Fruit fly (Drosophila melanogaster) whole organism, embryonic: Measurements from ENCODE around the gene CG5214.

Source experiments
- Aef1 ChIP-seq: fragments of 200-800 bp; sonication (Bioruptor generic); IDR thresholded peaks from 3 replicates; pipeline ENCODE4 v1.3.6; 2022; ENCODE audit warnings: missing biosample characterization, missing genetic modification characterization
- Bgb ChIP-seq: fragments of 200-800 bp; sonication (Bioruptor generic); IDR thresholded peaks from 2 replicates; pipeline ENCODE4 v1.3.6; 2022; ENCODE audit warnings: missing biosample characterization, missing genetic modification characterization; ENCODE audit not compliant: partially characterized antibody
- Blimp-1 ChIP-seq: fragments of 200-800 bp; sonication (Bioruptor generic); optimal IDR thresholded peaks from 3 replicates; lab custom pipeline; 2018; ENCODE audit warnings: missing biosample characterization, missing genetic modification characterization, mild to moderate bottlenecking, moderate library complexity, missing genetic modification reagents
- BtbVII ChIP-seq: fragments of 200-800 bp; sonication (Bioruptor generic); optimal IDR thresholded peaks from 3 replicates; lab custom pipeline; 2017; ENCODE audit warnings: missing biosample characterization, mild to moderate bottlenecking, missing genetic modification characterization
- CG11247 ChIP-seq: fragments of 200-800 bp; sonication (Bioruptor generic); IDR thresholded peaks from 2 replicates; pipeline ENCODE4 v1.3.6; 2022; ENCODE audit warnings: missing biosample characterization, missing genetic modification characterization
- CG11723 ChIP-seq: fragments of 200-800 bp; sonication (Bioruptor generic); optimal IDR thresholded peaks from 2 replicates; lab custom pipeline; 2017; ENCODE audit warnings: missing biosample characterization, mild to moderate bottlenecking, missing genetic modification characterization
- CG12155 ChIP-seq: fragments of 200-800 bp; sonication (Bioruptor generic); optimal IDR thresholded peaks from 3 replicates; lab custom pipeline; 2016; ENCODE audit warnings: missing biosample characterization, missing genetic modification characterization
- CG15514 ChIP-seq: fragments of 200-800 bp; sonication (Bioruptor generic); optimal IDR thresholded peaks from 3 replicates; lab custom pipeline; 2017; ENCODE audit warnings: missing biosample characterization, missing genetic modification characterization, mild to moderate bottlenecking, moderate library complexity, missing genetic modification reagents
- CG1602 ChIP-seq: fragments of 200-800 bp; sonication (Bioruptor generic); optimal IDR thresholded peaks from 3 replicates; lab custom pipeline; 2016; ENCODE audit warnings: missing biosample characterization, missing genetic modification characterization
- CG16863 ChIP-seq: fragments of 200-800 bp; sonication (Bioruptor generic); optimal IDR thresholded peaks from 3 replicates; lab custom pipeline; 2016; ENCODE audit warnings: missing biosample characterization, missing genetic modification characterization
- CG17802 ChIP-seq: fragments of 200-800 bp; sonication (Bioruptor generic); optimal IDR thresholded peaks from 2 replicates; lab custom pipeline; 2018; ENCODE audit warnings: missing biosample characterization, mild to moderate bottlenecking, missing genetic modification characterization, moderate library complexity
- CG18011 ChIP-seq: fragments of 200-800 bp; sonication (Bioruptor generic); optimal IDR thresholded peaks from 2 replicates; lab custom pipeline; 2017; ENCODE audit warnings: missing biosample characterization, missing genetic modification characterization, mild to moderate bottlenecking, moderate library complexity, missing genotype
- CG30403 ChIP-seq: fragments of 200-800 bp; sonication (Bioruptor generic); optimal IDR thresholded peaks from 3 replicates; lab custom pipeline; 2016; ENCODE audit warnings: missing biosample characterization, missing genetic modification characterization
- CG32772 ChIP-seq: fragments of 200-800 bp; sonication (Bioruptor generic); IDR thresholded peaks from 2 replicates; pipeline ENCODE4 v1.3.6; 2022; ENCODE audit warnings: missing biosample characterization, missing genetic modification characterization
- CG3281 ChIP-seq: fragments of 200-800 bp; sonication (Bioruptor generic); optimal IDR thresholded peaks from 3 replicates; lab custom pipeline; 2017; ENCODE audit warnings: missing biosample characterization, mild to moderate bottlenecking, missing genetic modification characterization
- CG42726 ChIP-seq: fragments of 200-800 bp; sonication (Bioruptor generic); IDR thresholded peaks from 2 replicates; pipeline ENCODE4 v1.3.6; 2022; ENCODE audit warnings: missing biosample characterization, missing genetic modification characterization; ENCODE audit not compliant: partially characterized antibody
- CG4282 ChIP-seq: fragments of 200-800 bp; sonication (Bioruptor generic); optimal IDR thresholded peaks from 2 replicates; lab custom pipeline; 2016; ENCODE audit warnings: missing biosample characterization, missing genetic modification characterization
- CG43689 ChIP-seq: fragments of 200-800 bp; sonication (Bioruptor generic); IDR thresholded peaks from 2 replicates; pipeline ENCODE4 v1.3.6; 2022; ENCODE audit warnings: missing biosample characterization, missing genetic modification characterization
- CG5953 ChIP-seq: fragments of 200-800 bp; sonication (Bioruptor generic); IDR thresholded peaks from 2 replicates; pipeline ENCODE4 v1.3.6; 2022; ENCODE audit warnings: missing biosample characterization, missing genetic modification characterization
- CG6689 ChIP-seq: fragments of 200-800 bp; sonication (Bioruptor generic); IDR thresholded peaks from 2 replicates; pipeline ENCODE4 v1.3.6; 2022; ENCODE audit warnings: missing biosample characterization, missing genetic modification characterization
- CG7928 ChIP-seq: fragments of 200-800 bp; sonication (Bioruptor generic); optimal IDR thresholded peaks from 2 replicates; lab custom pipeline; 2017; ENCODE audit warnings: missing biosample characterization, mild to moderate bottlenecking, missing genetic modification characterization
- CHES-1-like ChIP-seq: fragments of 200-800 bp; sonication (Bioruptor generic); optimal IDR thresholded peaks from 2 replicates; lab custom pipeline; 2016; ENCODE audit warnings: missing biosample characterization, missing genetic modification characterization
- Camta ChIP-seq: fragments of 200-800 bp; sonication (Bioruptor generic); optimal IDR thresholded peaks from 2 replicates; lab custom pipeline; 2016; ENCODE audit warnings: missing biosample characterization, missing genetic modification characterization
- CoRest ChIP-seq: fragments of 200-800 bp; sonication (Bioruptor generic); optimal IDR thresholded peaks from 3 replicates; lab custom pipeline; 2018; ENCODE audit warnings: missing biosample characterization, mild to moderate bottlenecking, missing genetic modification characterization, moderate library complexity
- E2f1 ChIP-seq: fragments of 200-800 bp; sonication (Bioruptor generic); IDR thresholded peaks from 2 replicates; pipeline ENCODE4 v1.3.6; 2022; ENCODE audit warnings: missing biosample characterization, missing genetic modification characterization
- Elba2 ChIP-seq: fragments of 200-800 bp; sonication (Bioruptor generic); optimal IDR thresholded peaks from 3 replicates; lab custom pipeline; 2016; ENCODE audit warnings: missing biosample characterization, missing genetic modification characterization
- Fer1 ChIP-seq: fragments of 200-800 bp; sonication (Bioruptor generic); optimal IDR thresholded peaks from 2 replicates; lab custom pipeline; 2017; ENCODE audit warnings: missing biosample characterization, mild to moderate bottlenecking, missing genetic modification characterization
- Fer2 ChIP-seq: fragments of 200-800 bp; sonication (Bioruptor generic); optimal IDR thresholded peaks from 2 replicates; lab custom pipeline; 2018; ENCODE audit warnings: missing biosample characterization, mild to moderate bottlenecking, missing genetic modification characterization, moderate library complexity
- GATAe ChIP-seq: fragments of 200-800 bp; sonication (Bioruptor generic); conservative IDR thresholded peaks from 2 replicates; pipeline ENCODE4 v1.3.6; 2022; ENCODE audit warnings: missing biosample characterization, missing genetic modification characterization
- Hr39 ChIP-seq: fragments of >200 bp; optimal IDR thresholded peaks from 2 replicates; lab custom pipeline; 2017
- Lpt ChIP-seq: fragments of >200 bp; optimal IDR thresholded peaks from 2 replicates; lab custom pipeline; 2018; ENCODE audit warnings: missing biosample characterization, missing genetic modification characterization
- Med ChIP-seq: fragments of 200-800 bp; sonication (Bioruptor generic); peaks from one replicate; lab custom pipeline; 2016; ENCODE audit warnings: missing biosample characterization, missing genetic modification characterization, mild to moderate bottlenecking, inconsistent platforms, moderate library complexity
- Neu2 ChIP-seq: fragments of 200-800 bp; sonication (Bioruptor generic); optimal IDR thresholded peaks from 3 replicates; lab custom pipeline; 2016; ENCODE audit warnings: missing biosample characterization, missing genetic modification characterization, borderline replicate concordance
- Nf-YB ChIP-seq: fragments of 200-800 bp; sonication (Bioruptor generic); optimal IDR thresholded peaks from 3 replicates; lab custom pipeline; 2019; ENCODE audit warnings: missing biosample characterization, mild to moderate bottlenecking, missing genetic modification characterization, moderate library complexity
- Ptx1 ChIP-seq: fragments of 200-800 bp; sonication (Bioruptor generic); IDR thresholded peaks from 2 replicates; pipeline ENCODE4 v1.3.6; 2022; ENCODE audit warnings: missing biosample characterization, missing genetic modification characterization
- Rx ChIP-seq: fragments of 200-800 bp; sonication (Bioruptor generic); IDR thresholded peaks from 2 replicates; pipeline ENCODE4 v1.3.6; 2022; ENCODE audit warnings: missing biosample characterization, missing genetic modification characterization
- bcd ChIP-seq: fragments of 200-800 bp; sonication (Bioruptor generic); optimal IDR thresholded peaks from 2 replicates; lab custom pipeline; 2017; ENCODE audit warnings: missing biosample characterization, mild to moderate bottlenecking, missing genetic modification characterization
- crp ChIP-seq, 2 experiments: fragments of 200-800 bp; sonication (Bioruptor generic); optimal IDR thresholded peaks; 2 replicates in 1 of 2; 3 replicates in 1 of 2; lab custom pipeline; 2017; ENCODE audit warnings: missing biosample characterization in 2 of 2, missing genetic modification characterization in 2 of 2, mild to moderate bottlenecking in 1 of 2, moderate library complexity in 1 of 2
- dati ChIP-seq: fragments of 200-800 bp; sonication (Bioruptor generic); IDR thresholded peaks from 2 replicates; pipeline ENCODE4 v1.3.6; 2022; ENCODE audit warnings: missing biosample characterization, missing genetic modification characterization
- dmrt99B ChIP-seq: fragments of 200-800 bp; sonication (Bioruptor generic); optimal IDR thresholded peaks from 2 replicates; lab custom pipeline; 2018; ENCODE audit warnings: missing biosample characterization, mild to moderate bottlenecking, missing genetic modification characterization, moderate library complexity
- ems ChIP-seq: fragments of 200-800 bp; sonication (Bioruptor generic); optimal IDR thresholded peaks from 3 replicates; lab custom pipeline; 2016; ENCODE audit warnings: missing biosample characterization, missing genetic modification characterization
- ken ChIP-seq: fragments of 200-800 bp; sonication (Bioruptor generic); IDR thresholded peaks from 3 replicates; pipeline ENCODE4 v1.3.6; 2022; ENCODE audit warnings: missing biosample characterization, missing genetic modification characterization
- kni ChIP-seq: fragments of 200-800 bp; sonication (Bioruptor generic); optimal IDR thresholded peaks from 3 replicates; lab custom pipeline; 2017; ENCODE audit warnings: mild to moderate bottlenecking, missing biosample characterization, missing genetic modification reagents, missing genetic modification characterization
- maf-S ChIP-seq: fragments of 200-800 bp; sonication (Bioruptor generic); optimal IDR thresholded peaks from 2 replicates; lab custom pipeline; 2016; ENCODE audit warnings: missing biosample characterization, missing genetic modification characterization
- mld ChIP-seq: fragments of 200-800 bp; sonication (Bioruptor generic); IDR thresholded peaks from 3 replicates; pipeline ENCODE4 v1.3.6; 2022; ENCODE audit warnings: missing biosample characterization, missing genetic modification characterization; ENCODE audit not compliant: partially characterized antibody
- nerfin-1 ChIP-seq: fragments of 200-800 bp; sonication (Bioruptor generic); optimal IDR thresholded peaks from 3 replicates; lab custom pipeline; 2019; ENCODE audit warnings: missing biosample characterization, mild to moderate bottlenecking, missing genetic modification characterization, moderate library complexity
- onecut ChIP-seq: fragments of 200-800 bp; sonication (Bioruptor generic); IDR thresholded peaks from 2 replicates; pipeline ENCODE4 v1.3.6; 2022; ENCODE audit warnings: missing biosample characterization, missing genetic modification characterization
- pum ChIP-seq: fragments of 200-800 bp; sonication (Bioruptor generic); optimal IDR thresholded peaks from 2 replicates; lab custom pipeline; 2016; ENCODE audit warnings: missing biosample characterization, missing genetic modification characterization
- seq ChIP-seq: fragments of 200-800 bp; sonication (Bioruptor generic); IDR thresholded peaks from 2 replicates; pipeline ENCODE4 v1.3.6; 2022; ENCODE audit warnings: missing biosample characterization, missing genetic modification characterization
- shn ChIP-seq: fragments of 200-800 bp; sonication (Bioruptor generic); optimal IDR thresholded peaks from 3 replicates; lab custom pipeline; 2016; ENCODE audit warnings: missing biosample characterization, missing genetic modification characterization
- tgo ChIP-seq: fragments of 200-800 bp; sonication (Bioruptor generic); IDR thresholded peaks from 3 replicates; pipeline ENCODE4 v1.3.6; 2022; ENCODE audit warnings: missing biosample characterization, missing genetic modification characterization

CG5214 gene

dm6 chr3R:11200885-11201421 is 43.1 kb upstream of the CG5214 start (continued):
- peak; percentile 87 for TF ChIP-seq GATAe
- TF ChIP-seq mld (GFP tag; lab: Robert Waterston, UW), result no peak
- no peak for TF ChIP-seq CG4282 (GFP tag; lab: Kevin White, UChicago)
- no peak for TF ChIP-seq CG16863 (GFP tag; lab: Kevin White, UChicago)
- TF ChIP-seq CG1602 (GFP tag; lab: Kevin White, UChicago), result peak; percentile 9
- no peak for TF ChIP-seq Hr39 (lab: Kevin White, UChicago)
- no peak for TF ChIP-seq nerfin-1 (tag; lab: Kevin White, UChicago)
- no peak for TF ChIP-seq ken (GFP tag; lab: Robert Waterston, UW)
- no peak for TF ChIP-seq pum (GFP tag; lab: Kevin White, UChicago)
- TF ChIP-seq Blimp-1, result peak; percentile 39
- TF ChIP-seq Nf-YB (GFP tag; lab: Kevin White, UChicago), result no peak
- peak; percentile 48; the same call in 1 of the 2 replicates for TF ChIP-seq seq (GFP tag; lab: Robert Waterston, UW)
- peak; percentile 58 for TF ChIP-seq bcd (GFP tag; lab: Kevin White, UChicago)
- no peak for TF ChIP-seq maf-S (GFP tag; lab: Kevin White, UChicago)
- peak; percentile 42 for TF ChIP-seq CG12155
- TF ChIP-seq Neu2 (GFP tag; lab: Kevin White, UChicago), result no peak
- peak; percentile 63 for TF ChIP-seq CG3281 (GFP tag; lab: Kevin White, UChicago)
- no peak for TF ChIP-seq CHES-1-like (GFP tag; lab: Kevin White, UChicago)
- TF ChIP-seq CG15514 (GFP tag; lab: Kevin White, UChicago), result peak; percentile 54
- TF ChIP-seq Lpt (GFP tag; lab: Kevin White, UChicago), result no peak
- TF ChIP-seq ems (GFP tag; lab: Kevin White, UChicago), result peak; percentile 15
- TF ChIP-seq dati, result no peak
- 0 out of 2 replicates have a peak, but pooled peaks have one; percentile 32 for TF ChIP-seq CG32772 (GFP tag; lab: Robert Waterston, UW)
- TF ChIP-seq CG5953, result no peak
- TF ChIP-seq Fer2 (tag; lab: Kevin White, UChicago), result no peak
- TF ChIP-seq crp (GFP tag; optimal IDR thresholded peaks at IDR 0.05; lab: Kevin White, UChicago), result no peak
- no peak for TF ChIP-seq CG11723 (GFP tag; lab: Kevin White, UChicago)
- no peak for TF ChIP-seq CG18011 (GFP tag; lab: Kevin White, UChicago)
- TF ChIP-seq Ptx1 (GFP tag; lab: Robert Waterston, UW), result peak; percentile 66
- no peak for TF ChIP-seq Rx (GFP tag; lab: Robert Waterston, UW)
- no peak for TF ChIP-seq CG7928 (GFP tag; lab: Kevin White, UChicago)
- no peak for TF ChIP-seq kni (GFP tag; lab: Kevin White, UChicago)
- TF ChIP-seq shn, result no peak
- TF ChIP-seq onecut (GFP tag; lab: Robert Waterston, UW), result no peak
- 0 out of 2 replicates have a peak, but pooled peaks have one; percentile 33 for TF ChIP-seq CG43689
- peak; percentile 9 for TF ChIP-seq BtbVII (GFP tag; lab: Kevin White, UChicago)
- TF ChIP-seq Bgb (GFP tag; lab: Robert Waterston, UW), result no peak
- peak; percentile 77 for TF ChIP-seq Med (GFP tag; lab: Kevin White, UChicago)
- TF ChIP-seq tgo (GFP tag; lab: Robert Waterston, UW), result peak; percentile 61; the same call in 2 of the 3 replicates
- no peak for TF ChIP-seq CG42726 (GFP tag; lab: Robert Waterston, UW)
- TF ChIP-seq Fer1 (GFP tag; lab: Kevin White, UChicago), result peak; percentile 46
- peak; percentile 57 for TF ChIP-seq CG11247 (GFP tag; lab: Robert Waterston, UW)
- TF ChIP-seq CG17802, result no peak
- no peak for TF ChIP-seq Camta (GFP tag; lab: Kevin White, UChicago)
- peak; percentile 61 for TF ChIP-seq dmrt99B (tag; lab: Kevin White, UChicago)
- TF ChIP-seq Aef1 (GFP tag; lab: Robert Waterston, UW), result peak; percentile 52
- TF ChIP-seq CoRest (tag; lab: Kevin White, UChicago), result peak; percentile 62
- TF ChIP-seq E2f1 (GFP tag; lab: Robert Waterston, UW), result peak; percentile 56
- TF ChIP-seq CG30403, result peak; percentile 59
- TF ChIP-seq CG6689 (GFP tag; lab: Robert Waterston, UW), result peak; percentile 56
- TF ChIP-seq Elba2 (GFP tag; lab: Kevin White, UChicago), result no peak
